Worm (Caenorhabditis elegans) whole organism, early embryonic: ENCODE data around the gene F40E12.1.

Experiments used
- B0310.2 ChIP-seq: sonication (generic microtip); optimal IDR thresholded peaks from 2 replicates; lab custom pipeline; 2016; ENCODE audit warnings: mild to moderate bottlenecking, missing genetic modification characterization, missing compliant biosample characterization
- F13C5.2 ChIP-seq: sonication (generic microtip); optimal IDR thresholded peaks from 2 replicates; lab custom pipeline; 2017; ENCODE audit warnings: mild to moderate bottlenecking, missing genetic modification characterization, inconsistent platforms, missing compliant biosample characterization
- aly-1 ChIP-seq: sonication (generic microtip); optimal IDR thresholded peaks from 2 replicates; lab custom pipeline; 2016; ENCODE audit warnings: missing genetic modification characterization, missing compliant biosample characterization
- ama-1 ChIP-seq: fragments of 150-350 bp; optimal IDR thresholded peaks from 2 replicates; lab custom pipeline; 2014
- ceh-13 ChIP-seq: fragments of 200-800 bp; sonication (Bioruptor generic); optimal IDR thresholded peaks from 2 replicates; lab custom pipeline; 2018; ENCODE audit warnings: mild to moderate bottlenecking, missing genetic modification characterization, missing compliant biosample characterization
- ceh-36 ChIP-seq: sonication (generic microtip); optimal IDR thresholded peaks from 2 replicates; lab custom pipeline; 2016; ENCODE audit warnings: missing genetic modification characterization, inconsistent platforms, missing compliant biosample characterization
- ets-7 ChIP-seq: sonication (generic microtip); optimal IDR thresholded peaks from 2 replicates; lab custom pipeline; 2016; ENCODE audit warnings: missing genotype, missing genetic modification characterization, missing compliant biosample characterization
- flt-1 ChIP-seq: fragments of 200-800 bp; sonication (Bioruptor generic); IDR thresholded peaks from 2 replicates; pipeline ENCODE4 v1.3.6; 2022; ENCODE audit warnings: missing genetic modification characterization, missing compliant biosample characterization
- hmbx-1 ChIP-seq: sonication (generic microtip); optimal IDR thresholded peaks from 2 replicates; lab custom pipeline; 2016; ENCODE audit warnings: mild to moderate bottlenecking, missing genetic modification characterization, missing compliant biosample characterization
- hmg-4 ChIP-seq: fragments of 200-800 bp; sonication (Bioruptor generic); optimal IDR thresholded peaks from 2 replicates; lab custom pipeline; 2018; ENCODE audit warnings: mild to moderate bottlenecking, missing genetic modification characterization, missing compliant biosample characterization
- hnd-1 ChIP-seq: sonication (generic microtip); optimal IDR thresholded peaks from 2 replicates; lab custom pipeline; 2016; ENCODE audit warnings: missing genetic modification characterization, missing compliant biosample characterization
- pes-1 ChIP-seq: fragments of 200-800 bp; sonication (Bioruptor generic); IDR thresholded peaks from 2 replicates; pipeline ENCODE4 v1.3.6; 2022; ENCODE audit warnings: missing genetic modification reagents, missing genetic modification characterization, missing compliant biosample characterization
- scrt-1 ChIP-seq: fragments of 200-800 bp; sonication (Bioruptor generic); IDR thresholded peaks from 2 replicates; pipeline ENCODE4 v1.3.6; 2022; ENCODE audit warnings: missing genetic modification characterization, missing compliant biosample characterization
- sea-1 ChIP-seq: fragments of 200-800 bp; sonication (Bioruptor generic); conservative IDR thresholded peaks from 2 replicates; pipeline ENCODE4 v1.3.6; 2022; ENCODE audit warnings: missing genetic modification characterization, missing compliant biosample characterization
- tbx-11 ChIP-seq: fragments of 200-800 bp; sonication (Bioruptor generic); IDR thresholded peaks from 2 replicates; pipeline ENCODE4 v1.3.6; 2022; ENCODE audit warnings: missing genetic modification characterization, missing compliant biosample characterization
- tbx-37 ChIP-seq: fragments of 200-800 bp; sonication (Bioruptor generic); conservative IDR thresholded peaks from 2 replicates; pipeline ENCODE4 v1.3.6; 2022; ENCODE audit warnings: missing genetic modification reagents, missing genetic modification characterization, missing compliant biosample characterization
- tra-4 ChIP-seq: sonication (generic microtip); optimal IDR thresholded peaks from 2 replicates; lab custom pipeline; 2017; ENCODE audit warnings: missing genetic modification characterization, missing compliant biosample characterization

F40E12.1 gene

ce11 chrII:3622014-3622413, 4.4 kb downstream of the F40E12.1 start, which contains the start of gene M151.7:
M151.7 (plus strand) TSS chrII:3622314.
- TF ChIP-seq F13C5.2 (no peak), ets-7 (tag; lab: Kevin White, UChicago) (no peak), hmg-4 (GFP tag; lab: Kevin White, UChicago) (no peak), sea-1 (GFP tag; lab: Robert Waterston, UW) (no peak), hmbx-1 (tag; lab: Kevin White, UChicago) (no peak), scrt-1 (no peak)

ce11 chrII:3626872-3627271, 9.3 kb downstream of the F40E12.1 start, which contains the start of gene M151.3:
M151.3 (plus strand) TSS chrII:3627172.
- TF ChIP-seq hmg-4 (GFP tag; lab: Kevin White, UChicago) (no peak), scrt-1 (no peak), F13C5.2 (no peak)

- no peak for TF ChIP-seq flt-1 (GFP tag; lab: Robert Waterston, UW)
- no peak for TF ChIP-seq sea-1 (GFP tag; lab: Robert Waterston, UW)
- TF ChIP-seq aly-1: no peak
- no peak for TF ChIP-seq F13C5.2
- TF ChIP-seq ceh-13 (GFP tag; lab: Kevin White, UChicago): no peak
- no peak for TF ChIP-seq tbx-11 (GFP tag; lab: Robert Waterston, UW)
- no peak for TF ChIP-seq B0310.2 (tag; lab: Kevin White, UChicago)
Measured at ce11 chrII:3630810-3631209, 13.2 kb downstream of the F40E12.1 start, which contains the start of gene M151.2. M151.2 (plus strand) TSS chrII:3631110.

- no peak for TF ChIP-seq tbx-37 (GFP tag; lab: Robert Waterston, UW)
- no peak for TF ChIP-seq ama-1 (lab: Kevin White, UChicago)
- no peak for TF ChIP-seq hnd-1
- no peak for TF ChIP-seq pes-1 (GFP tag; lab: Robert Waterston, UW)
- TF ChIP-seq hmbx-1 (tag; lab: Kevin White, UChicago): no peak
- no peak for TF ChIP-seq aly-1
- TF ChIP-seq tra-4 (tag; lab: Kevin White, UChicago): no peak
- no peak for TF ChIP-seq ets-7 (tag; lab: Kevin White, UChicago)
- TF ChIP-seq B0310.2 (tag; lab: Kevin White, UChicago): no peak
- no peak for TF ChIP-seq scrt-1
- TF ChIP-seq sea-1 (GFP tag; lab: Robert Waterston, UW): no peak
- no peak for TF ChIP-seq F13C5.2
- TF ChIP-seq ceh-36: no peak
Measured at ce11 chrII:3634765-3635164, 17.2 kb downstream of the F40E12.1 start.

- TF ChIP-seq ceh-36: no peak
- TF ChIP-seq tra-4 (tag; lab: Kevin White, UChicago): no peak
- TF ChIP-seq scrt-1: no peak
- no peak for TF ChIP-seq F13C5.2
- TF ChIP-seq ets-7 (tag; lab: Kevin White, UChicago): no peak
- TF ChIP-seq aly-1: no peak
- TF ChIP-seq flt-1 (GFP tag; lab: Robert Waterston, UW): no peak
- no peak for TF ChIP-seq ceh-13 (GFP tag; lab: Kevin White, UChicago)
- no peak for TF ChIP-seq hmbx-1 (tag; lab: Kevin White, UChicago)
- no peak for TF ChIP-seq sea-1 (GFP tag; lab: Robert Waterston, UW)
- no peak for TF ChIP-seq B0310.2 (tag; lab: Kevin White, UChicago)
- TF ChIP-seq tbx-11 (GFP tag; lab: Robert Waterston, UW): no peak
- no peak for TF ChIP-seq ama-1 (lab: Kevin White, UChicago)
- no peak for TF ChIP-seq hnd-1
- TF ChIP-seq hmg-4 (GFP tag; lab: Kevin White, UChicago): no peak
- no peak for TF ChIP-seq pes-1 (GFP tag; lab: Robert Waterston, UW)
Measured at ce11 chrII:3639238-3639637, 21.6 kb downstream of the F40E12.1 start, which contains the start of gene fbxb-31. fbxb-31 (minus strand) TSS chrII:3639338.

ce11 chrII:3640197-3640596, 22.6 kb downstream of the F40E12.1 start, which contains the start of gene M151.10:
M151.10 (minus strand) TSS chrII:3640297.
- no peak for TF ChIP-seq hnd-1
- no peak for TF ChIP-seq sea-1 (GFP tag; lab: Robert Waterston, UW)

- TF ChIP-seq ama-1 (lab: Kevin White, UChicago) (no peak), hmg-4 (GFP tag; lab: Kevin White, UChicago) (no peak), tbx-37 (GFP tag; lab: Robert Waterston, UW) (no peak), F13C5.2 (no peak), aly-1 (no peak), hnd-1 (no peak), ets-7 (tag; lab: Kevin White, UChicago) (no peak), tra-4 (tag; lab: Kevin White, UChicago) (no peak), ceh-13 (GFP tag; lab: Kevin White, UChicago) (no peak), flt-1 (GFP tag; lab: Robert Waterston, UW) (no peak), scrt-1 (no peak), sea-1 (GFP tag; lab: Robert Waterston, UW) (no peak), tbx-11 (GFP tag; lab: Robert Waterston, UW) (no peak), pes-1 (GFP tag; lab: Robert Waterston, UW) (no peak)
Measured at ce11 chrII:3641197-3641596, 23.6 kb downstream of the F40E12.1 start, which contains the start of gene M151.1. M151.1 (plus strand) TSS chrII:3641497.

ce11 chrII:3647111-3647510, 29.5 kb downstream of the F40E12.1 start, which contains the start of gene fbxb-33:
fbxb-33 (plus strand) TSS chrII:3647411.
- no peak for TF ChIP-seq B0310.2 (tag; lab: Kevin White, UChicago)
- TF ChIP-seq scrt-1: no peak
- no peak for TF ChIP-seq hmg-4 (GFP tag; lab: Kevin White, UChicago)
- TF ChIP-seq F13C5.2: no peak
- no peak for TF ChIP-seq ama-1 (lab: Kevin White, UChicago)
- no peak for TF ChIP-seq tra-4 (tag; lab: Kevin White, UChicago)
- no peak for TF ChIP-seq sea-1 (GFP tag; lab: Robert Waterston, UW)
- no peak for TF ChIP-seq ceh-36
- no peak for TF ChIP-seq hmbx-1 (tag; lab: Kevin White, UChicago)
- no peak for TF ChIP-seq hnd-1
- TF ChIP-seq ets-7 (tag; lab: Kevin White, UChicago): no peak
